Worm (Caenorhabditis elegans) whole organism, L1 larva: Measurements from ENCODE around the gene ntl-9.

Experiments used
- C04F5.9 ChIP-seq: sonication (generic microtip); optimal IDR thresholded peaks from 2 replicates; lab custom pipeline; 2016; ENCODE audit warnings: missing genetic modification characterization, missing compliant biosample characterization
- C16A3.4 ChIP-seq: fragments of 150-350 bp; optimal IDR thresholded peaks from 2 replicates; lab custom pipeline; 2014; ENCODE audit warnings: missing biosample characterization, missing genetic modification characterization
- F16B12.6 ChIP-seq: fragments of 150-350 bp; optimal IDR thresholded peaks from 2 replicates; lab custom pipeline; 2014; ENCODE audit warnings: missing biosample characterization, missing genetic modification characterization
- Y116A8C.19 ChIP-seq: sonication (generic microtip); optimal IDR thresholded peaks from 2 replicates; lab custom pipeline; 2016; ENCODE audit warnings: missing compliant biosample characterization, missing genetic modification characterization, borderline replicate concordance
- alr-1 ChIP-seq: fragments of 200-800 bp; sonication (Bioruptor generic); optimal IDR thresholded peaks from 2 replicates; lab custom pipeline; 2018; ENCODE audit warnings: borderline replicate concordance, mild to moderate bottlenecking, missing genetic modification characterization, missing compliant biosample characterization
- ceh-88 ChIP-seq: fragments of 200-800 bp; sonication (Bioruptor generic); IDR thresholded peaks from 2 replicates; pipeline ENCODE4 v1.3.6; 2022; ENCODE audit warnings: missing genetic modification characterization, missing compliant biosample characterization
- ceh-90 ChIP-seq: sonication (generic microtip); optimal IDR thresholded peaks from 2 replicates; lab custom pipeline; 2016; ENCODE audit warnings: missing genetic modification characterization, missing compliant biosample characterization
- ces-1 ChIP-seq: fragments of 150-350 bp; optimal IDR thresholded peaks from 2 replicates; lab custom pipeline; 2014; ENCODE audit warnings: missing biosample characterization, missing genetic modification reagents, missing genetic modification characterization
- dpl-1 ChIP-seq, 3 experiments: fragments of 150-350 bp in 2 of 3; sonication (generic microtip) in 1 of 3; optimal IDR thresholded peaks; 2 replicates each; lab custom pipeline; 2014 to 2017; ENCODE audit warnings: missing biosample characterization in 3 of 3, missing genetic modification characterization in 3 of 3, missing genetic modification reagents in 3 of 3
- dsc-1 ChIP-seq: sonication (generic microtip); optimal IDR thresholded peaks from 2 replicates; lab custom pipeline; 2016; ENCODE audit warnings: mild to moderate bottlenecking, missing genetic modification characterization, missing compliant biosample characterization
- efl-3 ChIP-seq: fragments of 200-800 bp; sonication (Bioruptor generic); optimal IDR thresholded peaks from 2 replicates; lab custom pipeline; 2018; ENCODE audit warnings: mild to moderate bottlenecking, missing genetic modification characterization, missing compliant biosample characterization
- elt-2 ChIP-seq: sonication (generic microtip); optimal IDR thresholded peaks from 2 replicates; lab custom pipeline; 2016; ENCODE audit warnings: missing genetic modification characterization, mild to moderate bottlenecking, inconsistent platforms, missing compliant biosample characterization, missing genetic modification reagents
- elt-3 ChIP-seq, 6 experiments: fragments of 150-350 bp in 1 of 6; sonication (generic microtip); optimal IDR thresholded peaks; 2 replicates each; lab custom pipeline; 2017 to 2018; ENCODE audit warnings: missing biosample characterization in 6 of 6, missing genetic modification characterization in 6 of 6, inconsistent platforms in 1 of 6
- ets-5 ChIP-seq: fragments of 200-800 bp; sonication (Bioruptor generic); IDR thresholded peaks from 2 replicates; pipeline ENCODE4 v1.3.6; 2022; ENCODE audit warnings: missing genetic modification characterization, missing compliant biosample characterization
- fkh-8 ChIP-seq: sonication (generic microtip); optimal IDR thresholded peaks from 2 replicates; lab custom pipeline; 2016; ENCODE audit warnings: mild to moderate bottlenecking, missing genetic modification characterization, missing compliant biosample characterization
- fos-1 ChIP-seq: fragments of 150-350 bp; optimal IDR thresholded peaks from 2 replicates; lab custom pipeline; 2014; ENCODE audit warnings: missing biosample characterization, missing genetic modification characterization
- hlh-4 ChIP-seq: sonication (generic microtip); optimal IDR thresholded peaks from 2 replicates; lab custom pipeline; 2016; ENCODE audit warnings: mild to moderate bottlenecking, missing genetic modification characterization, missing compliant biosample characterization
- hpl-2 ChIP-seq: fragments of 150-350 bp; optimal IDR thresholded peaks from 2 replicates; lab custom pipeline; 2014; ENCODE audit warnings: missing biosample characterization, missing genetic modification reagents, missing genetic modification characterization
- isw-1 ChIP-seq: fragments of 200-800 bp; sonication (Bioruptor generic); IDR thresholded peaks from 2 replicates; pipeline ENCODE4 v1.3.6; 2022; ENCODE audit warnings: missing genetic modification characterization, missing compliant biosample characterization
- lir-3 ChIP-seq: sonication (generic microtip); optimal IDR thresholded peaks from 2 replicates; lab custom pipeline; 2016; ENCODE audit warnings: mild to moderate bottlenecking, missing genetic modification characterization, moderate library complexity, missing compliant biosample characterization; ENCODE audit not compliant: poor library complexity
- lsy-2 ChIP-seq, 2 experiments: fragments of 150-350 bp; optimal IDR thresholded peaks; 2 replicates each; lab custom pipeline; 2014; ENCODE audit warnings: missing biosample characterization in 2 of 2, missing genetic modification characterization in 2 of 2
- mab-9 ChIP-seq: fragments of 200-800 bp; sonication (Bioruptor generic); IDR thresholded peaks from 2 replicates; pipeline ENCODE4 v1.3.6; 2022; ENCODE audit warnings: missing genetic modification reagents, missing genetic modification characterization, missing compliant biosample characterization
- mef-2 ChIP-seq: fragments of 150-350 bp; optimal IDR thresholded peaks from 2 replicates; lab custom pipeline; 2014; ENCODE audit warnings: missing biosample characterization, missing genetic modification characterization
- nhr-20 ChIP-seq: sonication (generic microtip); optimal IDR thresholded peaks from 2 replicates; lab custom pipeline; 2016; ENCODE audit warnings: mild to moderate bottlenecking, missing genetic modification characterization, missing compliant biosample characterization
- nhr-237 ChIP-seq: fragments of 150-350 bp; optimal IDR thresholded peaks from 2 replicates; lab custom pipeline; 2014; ENCODE audit warnings: missing biosample characterization, missing genetic modification characterization
- nhr-47 ChIP-seq: sonication (generic microtip); optimal IDR thresholded peaks from 2 replicates; lab custom pipeline; 2016; ENCODE audit warnings: mild to moderate bottlenecking, missing genetic modification characterization, moderate library complexity, missing compliant biosample characterization
- nhr-76 ChIP-seq: sonication (generic microtip); optimal IDR thresholded peaks from 2 replicates; lab custom pipeline; 2017; ENCODE audit warnings: missing biosample characterization, missing genetic modification characterization
- nhr-85 ChIP-seq: sonication (generic microtip); peaks from one replicate; lab custom pipeline; 2016; ENCODE audit warnings: missing genetic modification characterization, inconsistent platforms, missing compliant biosample characterization
- nhr-90 ChIP-seq: sonication (generic microtip); optimal IDR thresholded peaks from 2 replicates; lab custom pipeline; 2016; ENCODE audit warnings: mild to moderate bottlenecking, missing genetic modification characterization, missing compliant biosample characterization; ENCODE audit not compliant: poor library complexity
- pax-3 ChIP-seq: fragments of 200-800 bp; sonication (Bioruptor generic); optimal IDR thresholded peaks from 2 replicates; lab custom pipeline; 2018; ENCODE audit warnings: mild to moderate bottlenecking, missing genetic modification characterization, moderate library complexity, missing compliant biosample characterization
- rnt-1 ChIP-seq: sonication (generic microtip); optimal IDR thresholded peaks from 2 replicates; lab custom pipeline; 2016; ENCODE audit warnings: mild to moderate bottlenecking, missing genetic modification characterization, moderate library complexity, missing compliant biosample characterization
- sup-37 ChIP-seq: fragments of 200-800 bp; sonication (Bioruptor generic); optimal IDR thresholded peaks from 2 replicates; lab custom pipeline; 2018; ENCODE audit warnings: mild to moderate bottlenecking, missing genetic modification characterization, missing compliant biosample characterization
- swsn-7 ChIP-seq: sonication (generic microtip); optimal IDR thresholded peaks from 2 replicates; lab custom pipeline; 2016; ENCODE audit warnings: missing genetic modification characterization, missing compliant biosample characterization
- tbx-2 ChIP-seq: sonication (generic microtip); optimal IDR thresholded peaks from 2 replicates; lab custom pipeline; 2016; ENCODE audit warnings: missing genetic modification characterization, missing compliant biosample characterization
- tlp-1 ChIP-seq: fragments of 150-350 bp; optimal IDR thresholded peaks from 2 replicates; lab custom pipeline; 2014; ENCODE audit warnings: missing biosample characterization, missing genetic modification characterization
- unc-130 ChIP-seq: fragments of 150-350 bp; optimal IDR thresholded peaks from 2 replicates; lab custom pipeline; 2017; ENCODE audit warnings: missing biosample characterization, missing genetic modification characterization, inconsistent platforms
- unc-30 ChIP-seq: sonication (generic microtip); optimal IDR thresholded peaks from 2 replicates; lab custom pipeline; 2017; ENCODE audit warnings: missing biosample characterization, missing genetic modification characterization
- unc-86 ChIP-seq: sonication (generic microtip); optimal IDR thresholded peaks from 2 replicates; lab custom pipeline; 2016; ENCODE audit warnings: missing genetic modification characterization, missing compliant biosample characterization
- vab-15 ChIP-seq: sonication (generic microtip); optimal IDR thresholded peaks from 2 replicates; lab custom pipeline; 2017; ENCODE audit warnings: missing genotype, mild to moderate bottlenecking, missing genetic modification characterization, missing compliant biosample characterization
- xbp-1 ChIP-seq: sonication (generic microtip); optimal IDR thresholded peaks from 2 replicates; lab custom pipeline; 2016; ENCODE audit warnings: missing genetic modification characterization, missing compliant biosample characterization
- zag-1 ChIP-seq: fragments of 150-350 bp; optimal IDR thresholded peaks from 2 replicates; lab custom pipeline; 2014; ENCODE audit warnings: missing biosample characterization, missing genetic modification characterization
- zip-4 ChIP-seq: fragments of 200-800 bp; sonication (Bioruptor generic); optimal IDR thresholded peaks from 2 replicates; lab custom pipeline; 2018; ENCODE audit warnings: mild to moderate bottlenecking, missing genetic modification characterization, moderate library complexity, missing compliant biosample characterization
- ztf-4 ChIP-seq: fragments of 150-350 bp; optimal IDR thresholded peaks from 2 replicates; lab custom pipeline; 2014; ENCODE audit warnings: missing biosample characterization, missing genetic modification characterization

Gene ntl-9

ce11 chrIII:4962886-4963285 lies 18.6 kb downstream of the ntl-9 start, which contains the start of gene C27F2.9 (continued):
- TF ChIP-seq dsc-1 (tag; lab: Kevin White, UChicago) (peak; percentile 94), lsy-2 (tag; optimal IDR thresholded peaks at IDR 0.05; lab: Kevin White, UChicago) (peak; percentile 94), sup-37 (GFP tag; lab: Kevin White, UChicago) (peak; percentile 81), elt-2 (tag; lab: Kevin White, UChicago) (peak; percentile 74), alr-1 (no peak), ces-1 (no peak), Y116A8C.19 (no peak), elt-3 (tag; optimal IDR thresholded peaks at IDR 0.05; lab: Kevin White, UChicago) (peak in 4 of 6 experiments; percentile 3 to 87 (median 56)), nhr-85 (tag; lab: Kevin White, UChicago) (peak; percentile 93), ceh-88 (GFP tag; lab: Robert Waterston, UW) (peak; percentile 57; the same call in 1 of the 2 replicates), fkh-8 (peak; percentile 84), hlh-4 (tag; lab: Kevin White, UChicago) (no peak), efl-3 (GFP tag; lab: Kevin White, UChicago) (peak; percentile 19), lir-3 (tag; lab: Kevin White, UChicago) (peak; percentile 77), isw-1 (GFP tag; lab: Robert Waterston, UW) (peak; percentile 91), xbp-1 (tag; lab: Kevin White, UChicago) (peak; percentile 93), mab-9 (GFP tag; lab: Robert Waterston, UW) (peak; percentile 84), hpl-2 (GFP tag; lab: Kevin White, UChicago) (no peak), unc-130 (peak; percentile 81), dpl-1 (GFP tag; optimal IDR thresholded peaks at IDR 0.05; lab: Kevin White, UChicago) (peak; percentile 99 to 100 (median 99)), nhr-90 (tag; lab: Kevin White, UChicago) (peak; percentile 94), fos-1 (tag; lab: Kevin White, UChicago) (peak; percentile 80), mef-2 (peak; percentile 5), rnt-1 (tag; lab: Kevin White, UChicago) (peak; percentile 96), C16A3.4 (tag; lab: Kevin White, UChicago) (peak; percentile 92), unc-30 (tag; lab: Kevin White, UChicago) (no peak), pax-3 (tag; lab: Kevin White, UChicago) (peak; percentile 78), C04F5.9 (tag; lab: Kevin White, UChicago) (peak; percentile 87), zag-1 (tag; lab: Kevin White, UChicago) (peak; percentile 18), unc-86 (tag; lab: Kevin White, UChicago) (peak; percentile 89), zip-4 (peak; percentile 72), nhr-76 (tag; lab: Kevin White, UChicago) (no peak), ztf-4 (tag; lab: Kevin White, UChicago) (peak; percentile 61), nhr-20 (tag; lab: Kevin White, UChicago) (peak; percentile 91), ets-5 (GFP tag; lab: Robert Waterston, UW) (no peak), vab-15 (no peak)
- TF ChIP-seq, all 84 proteins: peak for 65

- TF ChIP-seq nhr-47 (tag; lab: Kevin White, UChicago) (no peak), nhr-85 (tag; lab: Kevin White, UChicago) (no peak), tlp-1 (tag; lab: Kevin White, UChicago) (no peak), F16B12.6 (tag; lab: Kevin White, UChicago) (no peak), tbx-2 (tag; lab: Kevin White, UChicago) (no peak), ceh-90 (tag; lab: Kevin White, UChicago) (no peak), swsn-7 (tag; lab: Kevin White, UChicago) (no peak), nhr-237 (tag; lab: Kevin White, UChicago) (no peak), elt-3 (tag; optimal IDR thresholded peaks at IDR 0.05; lab: Kevin White, UChicago) (no peak), mef-2 (no peak), C16A3.4 (tag; lab: Kevin White, UChicago) (no peak)
These were observed 21.0 kb downstream of the ntl-9 start, which contains the start of gene nca-2 for ce11 chrIII:4965271-4965670. nca-2 (plus strand) TSS chrIII:4965571.
